Fruit fly (Drosophila melanogaster) whole organism, adult: ENCODE data around the gene CG4271.

Source experiments
- CG11617 ChIP-seq: fragments of 200-800 bp; sonication (Bioruptor generic); optimal IDR thresholded peaks from 2 replicates; lab custom pipeline; 2017; ENCODE audit warnings: mild to moderate bottlenecking, missing biosample characterization, missing genetic modification reagents, missing genetic modification characterization
- CG12768 ChIP-seq: fragments of 200-800 bp; sonication (Bioruptor generic); optimal IDR thresholded peaks from 2 replicates; lab custom pipeline; 2017; ENCODE audit warnings: missing biosample characterization, missing genetic modification characterization, mild to moderate bottlenecking, moderate library complexity, missing genetic modification reagents
- CG14711 ChIP-seq: fragments of 200-800 bp; sonication (Bioruptor generic); optimal IDR thresholded peaks from 2 replicates; lab custom pipeline; 2018; ENCODE audit warnings: missing biosample characterization, mild to moderate bottlenecking, missing genetic modification characterization, moderate library complexity
- CG1620 ChIP-seq: fragments of 200-800 bp; sonication (Bioruptor generic); optimal IDR thresholded peaks from 2 replicates; lab custom pipeline; 2016; ENCODE audit warnings: missing biosample characterization, missing genetic modification characterization
- CG33017 ChIP-seq: fragments of 200-800 bp; sonication (Bioruptor generic); optimal IDR thresholded peaks from 2 replicates; lab custom pipeline; 2018; ENCODE audit warnings: missing biosample characterization, mild to moderate bottlenecking, missing genetic modification characterization, moderate library complexity
- CG5204 ChIP-seq: fragments of 200-800 bp; sonication (Bioruptor generic); optimal IDR thresholded peaks from 2 replicates; lab custom pipeline; 2016; ENCODE audit warnings: missing biosample characterization, missing genetic modification characterization
- CG7045 ChIP-seq: fragments of 200-800 bp; sonication (Bioruptor generic); optimal IDR thresholded peaks from 2 replicates; lab custom pipeline; 2017; ENCODE audit warnings: missing biosample characterization, mild to moderate bottlenecking, missing genetic modification characterization
- CG7101 ChIP-seq: fragments of 200-800 bp; sonication (Bioruptor generic); optimal IDR thresholded peaks from 2 replicates; lab custom pipeline; 2018; ENCODE audit warnings: missing biosample characterization, mild to moderate bottlenecking, missing genetic modification characterization, moderate library complexity
- Clk ChIP-seq: fragments of 200-800 bp; sonication (Bioruptor generic); optimal IDR thresholded peaks from 2 replicates; lab custom pipeline; 2017; ENCODE audit warnings: missing biosample characterization, missing genetic modification characterization
- Crg-1 ChIP-seq: fragments of 200-800 bp; sonication (Bioruptor generic); optimal IDR thresholded peaks from 2 replicates; lab custom pipeline; 2016; ENCODE audit warnings: missing biosample characterization, missing genetic modification characterization
- Hr96 ChIP-seq: fragments of 200-800 bp; sonication (Bioruptor generic); optimal IDR thresholded peaks from 2 replicates; lab custom pipeline; 2016; ENCODE audit warnings: missing biosample characterization, missing genetic modification characterization
- Mnt ChIP-seq: fragments of 200-800 bp; sonication (Bioruptor generic); optimal IDR thresholded peaks from 2 replicates; lab custom pipeline; 2016; ENCODE audit warnings: missing biosample characterization, mild to moderate bottlenecking, missing genetic modification characterization
- bab1 ChIP-seq: fragments of 200-800 bp; sonication (Bioruptor generic); optimal IDR thresholded peaks from 3 replicates; lab custom pipeline; 2019; ENCODE audit warnings: missing biosample characterization, mild to moderate bottlenecking, missing genetic modification characterization, moderate library complexity
- cic ChIP-seq: fragments of 200-800 bp; sonication (Bioruptor generic); optimal IDR thresholded peaks from 2 replicates; lab custom pipeline; 2017; ENCODE audit warnings: missing biosample characterization, mild to moderate bottlenecking, missing genetic modification characterization, moderate library complexity
- cnc ChIP-seq, 2 experiments: fragments of >200 bp; optimal IDR thresholded peaks; 2 replicates each; lab custom pipeline; 2017
- kay ChIP-seq: fragments of 200-800 bp; sonication (Bioruptor generic); peaks from one replicate; lab custom pipeline; 2016; ENCODE audit warnings: missing biosample characterization, missing genetic modification characterization, borderline replicate concordance
- ovo ChIP-seq: fragments of 200-800 bp; sonication (Bioruptor generic); optimal IDR thresholded peaks from 2 replicates; lab custom pipeline; 2016; ENCODE audit warnings: missing biosample characterization, missing genetic modification characterization
- pad ChIP-seq: fragments of 200-800 bp; sonication (Bioruptor generic); optimal IDR thresholded peaks from 3 replicates; lab custom pipeline; 2017; ENCODE audit warnings: missing biosample characterization, missing genetic modification characterization, mild to moderate bottlenecking, moderate library complexity, missing genetic modification reagents
- tj ChIP-seq: fragments of 200-800 bp; sonication (Bioruptor generic); optimal IDR thresholded peaks from 3 replicates; lab custom pipeline; 2017; ENCODE audit warnings: missing biosample characterization, mild to moderate bottlenecking, missing genetic modification characterization, moderate library complexity
- toe ChIP-seq: fragments of 200-800 bp; sonication (Bioruptor generic); optimal IDR thresholded peaks from 2 replicates; lab custom pipeline; 2016; ENCODE audit warnings: missing biosample characterization, missing genetic modification characterization

CG4271 gene

dm6 chr2L:2284863-2285262 is at the start of gene CG4271:
Gene CG4271, plus strand, starts transcription at chr2L:2285163.
- no peak for TF ChIP-seq tj (GFP tag; lab: Kevin White, UChicago)
- TF ChIP-seq pad (GFP tag; lab: Kevin White, UChicago), result no peak
- no peak for TF ChIP-seq CG5204 (GFP tag; lab: Kevin White, UChicago)
- TF ChIP-seq ovo, result no peak

- no peak for TF ChIP-seq CG14711 (tag; lab: Kevin White, UChicago)
- TF ChIP-seq toe (GFP tag; lab: Kevin White, UChicago), result no peak
- TF ChIP-seq Crg-1 (GFP tag; lab: Kevin White, UChicago), result no peak
- no peak for TF ChIP-seq cnc (optimal IDR thresholded peaks at IDR 0.05; lab: Kevin White, UChicago)
- TF ChIP-seq CG1620 (GFP tag; lab: Kevin White, UChicago), result no peak
- TF ChIP-seq CG7101, result peak; percentile 30
- TF ChIP-seq cic, result peak; percentile 69
- TF ChIP-seq CG12768 (GFP tag; lab: Kevin White, UChicago), result peak; percentile 39
- TF ChIP-seq tj (GFP tag; lab: Kevin White, UChicago), result peak; percentile 22
- TF ChIP-seq bab1 (GFP tag; lab: Kevin White, UChicago), result peak; percentile 69
- TF ChIP-seq Hr96 (GFP tag; lab: Kevin White, UChicago), result no peak
- TF ChIP-seq Mnt (GFP tag; lab: Kevin White, UChicago), result peak; percentile 33
- TF ChIP-seq kay (GFP tag; lab: Kevin White, UChicago), result peak; percentile 97
Observed at dm6 chr2L:2236722-2237121, 48.2 kb upstream of the CG4271 start, which contains the start of gene Sec24CD. Gene Sec24CD, minus strand, starts transcription at chr2L:2236844.

dm6 chr2L:2238151-2238550 is 46.8 kb upstream of the CG4271 start, which contains the start of gene Tengl3:
Gene Tengl3, minus strand, starts transcription at chr2L:2238251.
- TF ChIP-seq CG1620 (GFP tag; lab: Kevin White, UChicago) (no peak), tj (GFP tag; lab: Kevin White, UChicago) (no peak), CG7045 (GFP tag; lab: Kevin White, UChicago) (no peak), cic (no peak), kay (GFP tag; lab: Kevin White, UChicago) (no peak), Crg-1 (GFP tag; lab: Kevin White, UChicago) (no peak), ovo (no peak), toe (GFP tag; lab: Kevin White, UChicago) (no peak), CG12768 (GFP tag; lab: Kevin White, UChicago) (no peak), CG33017 (no peak), CG11617 (GFP tag; lab: Kevin White, UChicago) (no peak), CG5204 (GFP tag; lab: Kevin White, UChicago) (no peak), pad (GFP tag; lab: Kevin White, UChicago) (no peak), Hr96 (GFP tag; lab: Kevin White, UChicago) (no peak), bab1 (GFP tag; lab: Kevin White, UChicago) (no peak)

- TF ChIP-seq pad (GFP tag; lab: Kevin White, UChicago), result no peak
- TF ChIP-seq CG7101, result no peak
- TF ChIP-seq CG11617 (GFP tag; lab: Kevin White, UChicago), result no peak
Observed at dm6 chr2L:2239284-2239683, 45.7 kb upstream of the CG4271 start, which contains the start of gene Tengl2. Gene Tengl2, minus strand, starts transcription at chr2L:2239384.

dm6 chr2L:2240493-2240892 is 44.5 kb upstream of the CG4271 start, which contains the start of gene Tengl1:
Gene Tengl1, minus strand, starts transcription at chr2L:2240593.
- TF ChIP-seq CG33017 (no peak), CG7101 (no peak), CG1620 (GFP tag; lab: Kevin White, UChicago) (no peak), Crg-1 (GFP tag; lab: Kevin White, UChicago) (no peak), Mnt (GFP tag; lab: Kevin White, UChicago) (no peak), tj (GFP tag; lab: Kevin White, UChicago) (no peak), CG12768 (GFP tag; lab: Kevin White, UChicago) (no peak), bab1 (GFP tag; lab: Kevin White, UChicago) (no peak), pad (GFP tag; lab: Kevin White, UChicago) (no peak), cnc (optimal IDR thresholded peaks at IDR 0.05; lab: Kevin White, UChicago) (no peak)

dm6 chr2L:2242139-2242538 is 42.8 kb upstream of the CG4271 start, which contains the start of gene CG4267:
Gene CG4267, plus strand, starts transcription at chr2L:2242378.
- TF ChIP-seq CG7101 (no peak), ovo (peak; percentile 27)

- no peak for TF ChIP-seq Hr96 (GFP tag; lab: Kevin White, UChicago)
- no peak for TF ChIP-seq ovo
- no peak for TF ChIP-seq cnc (optimal IDR thresholded peaks at IDR 0.05; lab: Kevin White, UChicago)
- no peak for TF ChIP-seq tj (GFP tag; lab: Kevin White, UChicago)
- no peak for TF ChIP-seq bab1 (GFP tag; lab: Kevin White, UChicago)
- TF ChIP-seq Clk, result no peak
- TF ChIP-seq CG7045 (GFP tag; lab: Kevin White, UChicago), result no peak
- TF ChIP-seq CG14711 (tag; lab: Kevin White, UChicago), result no peak
- TF ChIP-seq CG11617 (GFP tag; lab: Kevin White, UChicago), result no peak
- TF ChIP-seq cic, result no peak
- no peak for TF ChIP-seq kay (GFP tag; lab: Kevin White, UChicago)
Observed at dm6 chr2L:2242783-2243182, 42.2 kb upstream of the CG4271 start.
